Fruit fly (Drosophila melanogaster) whole organism, embryonic: Measurements from ENCODE around the gene Ufd1.

ENCODE experiments used
- CG1024 ChIP-seq: fragments of 200-800 bp; sonication (Bioruptor generic); IDR thresholded peaks from 2 replicates; pipeline ENCODE4 v1.3.6; 2022; ENCODE audit warnings: missing biosample characterization, missing genetic modification characterization
- CG11456 ChIP-seq: fragments of 200-800 bp; sonication (Bioruptor generic); IDR thresholded peaks from 3 replicates; pipeline ENCODE4 v1.3.6; 2022; ENCODE audit warnings: missing biosample characterization, missing genetic modification characterization
- CG11695 ChIP-seq: fragments of 200-800 bp; sonication (Bioruptor generic); IDR thresholded peaks from 3 replicates; pipeline ENCODE4 v1.3.6; 2022; ENCODE audit warnings: missing biosample characterization, missing genetic modification characterization
- CG15479 ChIP-seq: fragments of 200-800 bp; sonication (Bioruptor generic); optimal IDR thresholded peaks from 3 replicates; lab custom pipeline; 2019; ENCODE audit warnings: missing biosample characterization, mild to moderate bottlenecking, missing genetic modification characterization, moderate library complexity
- CG7928 ChIP-seq: fragments of 200-800 bp; sonication (Bioruptor generic); optimal IDR thresholded peaks from 2 replicates; lab custom pipeline; 2017; ENCODE audit warnings: missing biosample characterization, mild to moderate bottlenecking, missing genetic modification characterization
- CHES-1-like ChIP-seq: fragments of 200-800 bp; sonication (Bioruptor generic); optimal IDR thresholded peaks from 2 replicates; lab custom pipeline; 2016; ENCODE audit warnings: missing biosample characterization, missing genetic modification characterization
- Fer2 ChIP-seq: fragments of 200-800 bp; sonication (Bioruptor generic); optimal IDR thresholded peaks from 2 replicates; lab custom pipeline; 2018; ENCODE audit warnings: missing biosample characterization, mild to moderate bottlenecking, missing genetic modification characterization, moderate library complexity
- NC2α ChIP-seq: fragments of 200-800 bp; sonication (Bioruptor generic); optimal IDR thresholded peaks from 2 replicates; lab custom pipeline; 2016; ENCODE audit warnings: missing biosample characterization, missing genetic modification characterization
- Oli ChIP-seq: fragments of 200-800 bp; sonication (Bioruptor generic); optimal IDR thresholded peaks from 2 replicates; lab custom pipeline; 2018; ENCODE audit warnings: missing biosample characterization, mild to moderate bottlenecking, missing genetic modification characterization, moderate library complexity
- br ChIP-seq: fragments of >200 bp; optimal IDR thresholded peaks from 2 replicates; lab custom pipeline; 2017
- gsb-n ChIP-seq: fragments of 200-800 bp; sonication (Bioruptor generic); optimal IDR thresholded peaks from 3 replicates; lab custom pipeline; 2018; ENCODE audit warnings: missing biosample characterization, mild to moderate bottlenecking, missing genetic modification characterization
- tio ChIP-seq: fragments of 200-800 bp; sonication (Bioruptor generic); optimal IDR thresholded peaks from 2 replicates; lab custom pipeline; 2017; ENCODE audit warnings: missing biosample characterization, missing genetic modification characterization, inconsistent platforms

DNA sequence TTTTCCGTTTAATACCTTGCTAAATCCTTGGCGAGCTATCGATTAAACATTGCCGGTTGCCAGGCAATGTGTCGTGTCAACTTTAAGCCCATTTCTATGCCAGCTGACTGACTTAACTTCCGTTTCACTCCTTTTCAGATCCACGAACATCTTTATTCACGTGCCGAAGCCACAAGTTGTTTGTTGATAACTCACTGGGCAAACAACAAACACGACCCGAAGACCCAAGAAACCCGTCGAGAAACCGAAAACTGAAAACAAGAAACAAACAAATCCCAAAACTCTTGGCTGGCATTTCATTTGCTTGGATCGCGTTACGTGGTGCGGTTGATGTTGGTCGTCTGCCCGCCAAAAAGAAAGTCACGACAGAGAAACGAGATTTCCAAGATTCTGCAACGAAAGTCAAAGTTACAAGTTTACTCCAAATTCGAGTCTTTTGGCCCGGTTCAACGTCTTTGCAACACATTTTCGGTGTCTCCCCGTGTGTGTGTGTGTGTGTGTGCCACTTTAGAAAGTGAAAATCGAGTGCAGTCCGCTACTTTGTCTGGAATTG is 27.8 kb upstream of the Ufd1 start, which contains the start of gene CG6216:
- TF ChIP-seq br (lab: Kevin White, UChicago) (no peak), CG1024 (no peak), CG7928 (no peak), CG11456 (GFP tag; lab: Robert Waterston, UW) (no peak), tio (GFP tag; lab: Kevin White, UChicago) (no peak), CHES-1-like (GFP tag; lab: Kevin White, UChicago) (no peak), gsb-n (no peak), CG15479 (GFP tag; lab: Kevin White, UChicago) (no peak), NC2α (GFP tag; lab: Kevin White, UChicago) (no peak), CG11695 (GFP tag; lab: Robert Waterston, UW) (no peak), Oli (tag; lab: Kevin White, UChicago) (no peak), Fer2 (tag; lab: Kevin White, UChicago) (no peak)
